Worm (Caenorhabditis elegans) whole organism, L4/young adult: ENCODE data around the gene snx-1.

Experiments
- W03F9.2 ChIP-seq: fragments of 150-350 bp; optimal IDR thresholded peaks from 2 replicates; lab custom pipeline; 2014; ENCODE audit warnings: missing biosample characterization, missing genetic modification characterization
- dao-5 ChIP-seq: sonication (generic microtip); optimal IDR thresholded peaks from 2 replicates; lab custom pipeline; 2016; ENCODE audit warnings: missing genotype, missing genetic modification characterization, moderate library complexity, missing compliant biosample characterization
- him-1 ChIP-seq: sonication (generic microtip); optimal IDR thresholded peaks from 2 replicates; lab custom pipeline; 2016; ENCODE audit warnings: missing genotype, missing genetic modification reagents, missing genetic modification characterization, missing compliant biosample characterization

DNA sequence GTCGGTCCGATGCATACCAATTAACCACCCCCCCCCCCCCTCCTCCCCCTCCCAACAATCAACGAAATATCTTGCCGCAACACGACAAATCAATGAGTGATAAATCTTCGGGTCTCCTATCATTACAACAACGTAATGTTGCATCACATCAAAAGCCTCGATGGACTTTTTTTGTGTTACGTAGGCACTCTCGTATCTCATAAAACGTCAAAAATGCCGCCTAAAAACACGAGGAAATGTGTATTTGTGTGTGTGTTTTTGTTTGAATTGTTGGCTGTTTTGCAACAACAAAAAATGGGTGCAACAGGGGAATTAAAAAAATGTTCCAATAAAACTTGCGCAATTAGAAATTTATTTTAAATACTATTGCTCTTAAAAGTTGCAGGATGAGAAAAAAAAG lies 38.4 kb downstream of the snx-1 start:
- no peak for TF ChIP-seq dao-5 (tag; lab: Kevin White, UChicago)
- no peak for TF ChIP-seq him-1 (tag; lab: Kevin White, UChicago)
- TF ChIP-seq W03F9.2 (tag; lab: Kevin White, UChicago): no peak
